Worm (Caenorhabditis elegans): ENCODE measurements around the gene T19C9.8.

- TF ChIP-seq W03F9.2 (tag; optimal IDR thresholded peaks at IDR 0.05) (no peak), him-1 (tag; optimal IDR thresholded peaks at IDR 0.05) (no peak)
These were observed 2.6 kb upstream of the T19C9.8 start, which contains the start of gene T19C9.10 for ce11 chrV:17236345-17236744.

Data from whole organism, L4/young adult.